Worm (Caenorhabditis elegans): ENCODE results near the gene dmd-8.

ce11 chrV:297424-297991, 38.7 kb downstream of the dmd-8 start, which contains the start of gene F33E11.2:
- TF ChIP-seq ceh-36 (tag; optimal IDR thresholded peaks at IDR 0.05) (no peak), sea-1 (GFP tag; conservative IDR thresholded peaks at IDR 0.05) (no peak), scrt-1 (GFP tag; IDR thresholded peaks at IDR 0.05) (no peak), hmg-4 (GFP tag; optimal IDR thresholded peaks at IDR 0.05) (no peak), ets-7 (tag; optimal IDR thresholded peaks at IDR 0.05) (no peak), tra-4 (tag; optimal IDR thresholded peaks at IDR 0.05) (no peak), ama-1 (optimal IDR thresholded peaks at IDR 0.05) (no peak), ceh-13 (GFP tag; optimal IDR thresholded peaks at IDR 0.05) (no peak)
